Fruit fly (Drosophila melanogaster) whole organism, embryonic: ENCODE data around the gene CG13314.
A peak's percentile ranks its signal among the peaks of the same experiment; 100 is the strongest.

Source experiments
- BEAF-32 ChIP-seq: fragments of 200-800 bp; sonication (Bioruptor generic); optimal IDR thresholded peaks from 3 replicates; lab custom pipeline; 2017; ENCODE audit warnings: missing biosample characterization, missing genetic modification characterization, mild to moderate bottlenecking, moderate library complexity, missing genetic modification reagents
- Bdp1 ChIP-seq: fragments of 200-800 bp; sonication (Bioruptor generic); optimal IDR thresholded peaks from 3 replicates; lab custom pipeline; 2016; ENCODE audit warnings: missing biosample characterization, missing genetic modification characterization
- C15 ChIP-seq: fragments of 200-800 bp; sonication (Bioruptor generic); IDR thresholded peaks from 3 replicates; pipeline ENCODE4 v1.3.6; 2022; ENCODE audit warnings: missing biosample characterization, missing genetic modification characterization
- CG11093 ChIP-seq: fragments of 200-800 bp; sonication (Bioruptor generic); IDR thresholded peaks from 3 replicates; pipeline ENCODE4 v1.3.6; 2022; ENCODE audit warnings: missing biosample characterization, missing genetic modification characterization
- CG12299 ChIP-seq: fragments of 200-800 bp; sonication (Bioruptor generic); optimal IDR thresholded peaks from 2 replicates; lab custom pipeline; 2018; ENCODE audit warnings: missing biosample characterization, mild to moderate bottlenecking, missing genetic modification characterization
- CG13624 ChIP-seq: fragments of 200-800 bp; sonication (Bioruptor generic); optimal IDR thresholded peaks from 2 replicates; lab custom pipeline; 2016; ENCODE audit warnings: missing biosample characterization, missing genetic modification characterization
- CG14441 ChIP-seq: fragments of 200-800 bp; sonication (Bioruptor generic); IDR thresholded peaks from 2 replicates; pipeline ENCODE4 v1.3.6; 2022; ENCODE audit warnings: missing biosample characterization, missing genetic modification characterization
- CG14860 ChIP-seq: fragments of 200-800 bp; sonication (Bioruptor generic); IDR thresholded peaks from 3 replicates; pipeline ENCODE4 v1.3.6; 2022; ENCODE audit warnings: missing biosample characterization, missing genetic modification characterization; ENCODE audit not compliant: partially characterized antibody
- CG15073 ChIP-seq: fragments of 200-800 bp; sonication (Bioruptor generic); optimal IDR thresholded peaks from 2 replicates; lab custom pipeline; 2016; ENCODE audit warnings: missing biosample characterization, missing genetic modification characterization
- CG15601 ChIP-seq: fragments of 200-800 bp; sonication (Bioruptor generic); optimal IDR thresholded peaks from 3 replicates; lab custom pipeline; 2019; ENCODE audit warnings: missing biosample characterization, mild to moderate bottlenecking, missing genetic modification characterization, moderate library complexity
- CG17359 ChIP-seq: fragments of 200-800 bp; sonication (Bioruptor generic); optimal IDR thresholded peaks from 3 replicates; lab custom pipeline; 2018; ENCODE audit warnings: missing biosample characterization, mild to moderate bottlenecking, missing genetic modification characterization, moderate library complexity
- CG17612 ChIP-seq: fragments of 200-800 bp; sonication (Bioruptor generic); IDR thresholded peaks from 2 replicates; pipeline ENCODE4 v1.3.6; 2022; ENCODE audit warnings: missing biosample characterization, missing genetic modification characterization
- CG2202 ChIP-seq: fragments of 200-800 bp; sonication (Bioruptor generic); optimal IDR thresholded peaks from 2 replicates; lab custom pipeline; 2018; ENCODE audit warnings: missing biosample characterization, mild to moderate bottlenecking, missing genetic modification characterization
- CG34224 ChIP-seq: fragments of 200-800 bp; sonication (Bioruptor generic); IDR thresholded peaks from 3 replicates; pipeline ENCODE4 v1.3.6; 2022; ENCODE audit warnings: missing biosample characterization, missing genetic modification characterization; ENCODE audit not compliant: partially characterized antibody
- CG4404 ChIP-seq: fragments of 200-800 bp; sonication (Bioruptor generic); IDR thresholded peaks from 2 replicates; pipeline ENCODE4 v1.3.6; 2022; ENCODE audit warnings: missing biosample characterization, missing genetic modification characterization
- CG5180 ChIP-seq: fragments of 200-800 bp; sonication (Bioruptor generic); optimal IDR thresholded peaks from 3 replicates; lab custom pipeline; 2017; ENCODE audit warnings: missing biosample characterization, missing genetic modification characterization, mild to moderate bottlenecking, moderate library complexity, missing genetic modification reagents
- CG6854 ChIP-seq: fragments of 200-800 bp; sonication (Bioruptor generic); optimal IDR thresholded peaks from 3 replicates; lab custom pipeline; 2017; ENCODE audit warnings: missing biosample characterization, mild to moderate bottlenecking, missing genetic modification characterization
- CG8944 ChIP-seq: fragments of 200-800 bp; sonication (Bioruptor generic); optimal IDR thresholded peaks from 3 replicates; lab custom pipeline; 2016; ENCODE audit warnings: missing biosample characterization, missing genetic modification characterization
- CHES-1-like ChIP-seq: fragments of 200-800 bp; sonication (Bioruptor generic); optimal IDR thresholded peaks from 2 replicates; lab custom pipeline; 2016; ENCODE audit warnings: missing biosample characterization, missing genetic modification characterization
- Camta ChIP-seq: fragments of 200-800 bp; sonication (Bioruptor generic); optimal IDR thresholded peaks from 2 replicates; lab custom pipeline; 2016; ENCODE audit warnings: missing biosample characterization, missing genetic modification characterization
- CoRest ChIP-seq: fragments of 200-800 bp; sonication (Bioruptor generic); optimal IDR thresholded peaks from 3 replicates; lab custom pipeline; 2018; ENCODE audit warnings: missing biosample characterization, mild to moderate bottlenecking, missing genetic modification characterization, moderate library complexity
- Deaf1 ChIP-seq: fragments of 200-800 bp; optimal IDR thresholded peaks from 3 replicates; lab custom pipeline; 2019; ENCODE audit warnings: missing biosample characterization, mild to moderate bottlenecking, missing genetic modification characterization, moderate library complexity
- Dfd ChIP-seq, 2 experiments: fragments of >200 bp; optimal IDR thresholded peaks; 2 replicates each; lab custom pipeline; 2017; ENCODE audit warnings: missing biosample characterization in 2 of 2, missing genetic modification characterization in 2 of 2
- E2f2 ChIP-seq: fragments of 200-800 bp; sonication (Bioruptor generic); IDR thresholded peaks from 2 replicates; pipeline ENCODE4 v1.3.6; 2022; ENCODE audit warnings: missing biosample characterization, missing genetic modification characterization
- Ets97D ChIP-seq: fragments of 200-800 bp; sonication (Bioruptor generic); optimal IDR thresholded peaks from 3 replicates; lab custom pipeline; 2016; ENCODE audit warnings: missing biosample characterization, missing genetic modification characterization
- Gsc ChIP-seq: fragments of 200-800 bp; sonication (Bioruptor generic); IDR thresholded peaks from 2 replicates; pipeline ENCODE4 v1.3.6; 2022; ENCODE audit warnings: missing biosample characterization, missing genetic modification characterization
- Gug ChIP-seq: fragments of 200-800 bp; sonication (Bioruptor generic); IDR thresholded peaks from 4 replicates; pipeline ENCODE4 v1.3.6; 2022; ENCODE audit warnings: missing biosample characterization, missing genetic modification characterization
- H15 ChIP-seq: fragments of 200-800 bp; sonication (Bioruptor generic); IDR thresholded peaks from 3 replicates; pipeline ENCODE4 v1.3.6; 2022; ENCODE audit warnings: missing biosample characterization, missing genetic modification characterization
- Hand ChIP-seq: fragments of 200-800 bp; sonication (Bioruptor generic); optimal IDR thresholded peaks from 2 replicates; lab custom pipeline; 2017; ENCODE audit warnings: mild to moderate bottlenecking, missing biosample characterization, missing genetic modification reagents, missing genetic modification characterization
- Nf-YB ChIP-seq: fragments of 200-800 bp; sonication (Bioruptor generic); optimal IDR thresholded peaks from 3 replicates; lab custom pipeline; 2019; ENCODE audit warnings: missing biosample characterization, mild to moderate bottlenecking, missing genetic modification characterization, moderate library complexity
- Ravus ChIP-seq: fragments of 200-800 bp; sonication (Bioruptor generic); IDR thresholded peaks from 2 replicates; pipeline ENCODE4 v1.3.6; 2022; ENCODE audit warnings: missing biosample characterization, missing genetic modification characterization
- Scr ChIP-seq: fragments of 200-800 bp; sonication (Bioruptor generic); IDR thresholded peaks from 2 replicates; pipeline ENCODE4 v1.3.6; 2022; ENCODE audit warnings: missing biosample characterization, missing genetic modification characterization; ENCODE audit not compliant: partially characterized antibody
- Sin3A ChIP-seq: fragments of >200 bp; optimal IDR thresholded peaks from 2 replicates; lab custom pipeline; 2018
- Sox100B ChIP-seq: fragments of 200-800 bp; sonication (Bioruptor generic); optimal IDR thresholded peaks from 3 replicates; lab custom pipeline; 2018; ENCODE audit warnings: missing biosample characterization, mild to moderate bottlenecking, missing genetic modification characterization
- Spps ChIP-seq: fragments of 200-800 bp; sonication (Bioruptor generic); optimal IDR thresholded peaks from 2 replicates; lab custom pipeline; 2018; ENCODE audit warnings: missing biosample characterization, mild to moderate bottlenecking, missing genetic modification characterization
- TFAM ChIP-seq: fragments of 200-800 bp; sonication (Bioruptor generic); optimal IDR thresholded peaks from 2 replicates; lab custom pipeline; 2017; ENCODE audit warnings: missing biosample characterization, missing genetic modification characterization, inconsistent platforms
- chm ChIP-seq: fragments of 200-800 bp; sonication (Bioruptor generic); IDR thresholded peaks from 2 replicates; pipeline ENCODE4 v1.3.6; 2022; ENCODE audit warnings: missing biosample characterization, missing genetic modification characterization
- ci ChIP-seq: fragments of 200-800 bp; sonication (Bioruptor generic); IDR thresholded peaks from 3 replicates; pipeline ENCODE4 v1.3.6; 2022; ENCODE audit warnings: missing biosample characterization, missing genetic modification characterization
- dmrt11E ChIP-seq: fragments of 200-800 bp; sonication (Bioruptor generic); optimal IDR thresholded peaks from 3 replicates; lab custom pipeline; 2018; ENCODE audit warnings: missing biosample characterization, mild to moderate bottlenecking, missing genetic modification characterization, moderate library complexity
- dysf ChIP-seq: fragments of 200-800 bp; sonication (Bioruptor generic); IDR thresholded peaks from 3 replicates; pipeline ENCODE4 v1.3.6; 2022; ENCODE audit warnings: missing biosample characterization, missing genetic modification characterization
- emc ChIP-seq: fragments of 200-800 bp; sonication (Bioruptor generic); optimal IDR thresholded peaks from 2 replicates; lab custom pipeline; 2016; ENCODE audit warnings: missing biosample characterization, missing genetic modification characterization
- hb ChIP-seq: fragments of 200-800 bp; sonication (Bioruptor generic); IDR thresholded peaks from 3 replicates; pipeline ENCODE4 v1.3.6; 2022; ENCODE audit warnings: missing biosample characterization, missing genetic modification characterization; ENCODE audit not compliant: partially characterized antibody
- insv ChIP-seq, 2 experiments: fragments of 200-800 bp; sonication (Bioruptor generic); optimal IDR thresholded peaks; 3 replicates each; lab custom pipeline; 2016 to 2018; ENCODE audit warnings: missing biosample characterization in 2 of 2, missing genetic modification characterization in 2 of 2
- jumu ChIP-seq: fragments of 200-800 bp; sonication (Bioruptor generic); optimal IDR thresholded peaks from 3 replicates; lab custom pipeline; 2016; ENCODE audit warnings: missing biosample characterization, missing genetic modification characterization
- maf-S ChIP-seq: fragments of 200-800 bp; sonication (Bioruptor generic); optimal IDR thresholded peaks from 2 replicates; lab custom pipeline; 2016; ENCODE audit warnings: missing biosample characterization, missing genetic modification characterization
- org-1 ChIP-seq: fragments of 200-800 bp; sonication (Bioruptor generic); optimal IDR thresholded peaks from 2 replicates; lab custom pipeline; 2017; ENCODE audit warnings: missing biosample characterization, missing genetic modification characterization
- pb ChIP-seq: fragments of 200-800 bp; sonication (Bioruptor generic); optimal IDR thresholded peaks from 3 replicates; lab custom pipeline; 2016; ENCODE audit warnings: missing biosample characterization, missing genetic modification characterization
- phol ChIP-seq: fragments of 200-800 bp; sonication (Bioruptor generic); optimal IDR thresholded peaks from 3 replicates; lab custom pipeline; 2018; ENCODE audit warnings: missing biosample characterization, mild to moderate bottlenecking, missing genetic modification characterization, moderate library complexity
- tna ChIP-seq: fragments of 200-800 bp; sonication (Bioruptor generic); IDR thresholded peaks from 2 replicates; pipeline ENCODE4 v1.3.6; 2022; ENCODE audit warnings: missing biosample characterization, missing genetic modification characterization; ENCODE audit not compliant: partially characterized antibody
- twi ChIP-seq: fragments of 200-800 bp; optimal IDR thresholded peaks from 2 replicates; lab custom pipeline; 2019; ENCODE audit warnings: missing biosample characterization, mild to moderate bottlenecking, missing genetic modification characterization, moderate library complexity
- wek ChIP-seq: fragments of 200-800 bp; sonication (Bioruptor generic); optimal IDR thresholded peaks from 3 replicates; lab custom pipeline; 2018; ENCODE audit warnings: missing biosample characterization, mild to moderate bottlenecking, missing genetic modification characterization, moderate library complexity

CG13314 gene

DNA sequence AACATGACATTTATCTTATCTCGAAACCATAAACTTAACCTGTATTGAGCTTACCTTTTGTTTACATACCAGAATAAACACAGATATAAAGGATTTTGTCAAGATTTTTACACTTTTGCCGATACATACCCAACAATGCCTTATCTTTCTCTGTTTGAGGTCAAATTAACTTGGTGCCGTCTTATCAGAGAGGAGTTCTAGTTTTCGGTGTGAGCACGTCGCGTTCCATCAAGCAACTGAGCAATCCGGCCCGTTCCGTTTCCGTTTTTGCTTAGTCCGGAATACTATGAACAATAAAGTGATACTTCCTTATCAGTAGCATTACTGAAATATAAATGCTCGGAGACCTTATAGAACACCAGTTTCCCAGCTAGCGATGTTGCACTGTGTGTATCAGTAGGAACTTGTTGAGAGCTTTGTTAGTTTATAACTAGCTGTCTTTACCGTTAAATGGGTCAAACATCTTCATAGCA, 4.3 kb downstream of the CG13314 start, which contains the start of gene Galk (continued):
- no peak for TF ChIP-seq Camta (GFP tag; lab: Kevin White, UChicago)
- TF ChIP-seq dysf (GFP tag; lab: Robert Waterston, UW), result peak; percentile 69
- TF ChIP-seq C15 (GFP tag; lab: Robert Waterston, UW), result 0 out of 3 replicates have a peak, but pooled peaks have one; percentile 57
- TF ChIP-seq E2f2 (GFP tag; lab: Robert Waterston, UW), result no peak
- peak; percentile 54 for TF ChIP-seq Hand (GFP tag; lab: Kevin White, UChicago)
- 0 out of 2 replicates have a peak, but pooled peaks have one; percentile 60 for TF ChIP-seq chm (GFP tag; lab: Robert Waterston, UW)
- TF ChIP-seq CG8944, result peak; percentile 27
- peak; percentile 45 for TF ChIP-seq CG5180
- peak; percentile 16 for TF ChIP-seq org-1 (GFP tag; lab: Kevin White, UChicago)
- no peak for TF ChIP-seq twi (tag; lab: Kevin White, UChicago)
- no peak for TF ChIP-seq H15 (GFP tag; lab: Robert Waterston, UW)
- no peak; the same call in 2 of the 3 replicates for TF ChIP-seq ci (GFP tag; lab: Robert Waterston, UW)
- no peak for TF ChIP-seq insv (GFP tag; optimal IDR thresholded peaks at IDR 0.05; lab: Kevin White, UChicago)
- peak; percentile 82 for TF ChIP-seq CG15601 (tag; lab: Kevin White, UChicago)
- TF ChIP-seq Bdp1 (GFP tag; lab: Kevin White, UChicago), result no peak
- TF ChIP-seq Sox100B (GFP tag; lab: Kevin White, UChicago), result no peak
- no peak for TF ChIP-seq CG34224 (GFP tag; lab: Robert Waterston, UW)
- TF ChIP-seq Gsc, result no peak
- no peak for TF ChIP-seq Sin3A (lab: Kevin White, UChicago)
- TF ChIP-seq CG14441 (GFP tag; lab: Robert Waterston, UW), result peak; percentile 82
- peak; percentile 82 for TF ChIP-seq wek (GFP tag; lab: Kevin White, UChicago)
- TF ChIP-seq Ravus (GFP tag; lab: Robert Waterston, UW), result peak; percentile 4; the same call in 1 of the 2 replicates
- peak; percentile 84; the same call in 3 of the 4 replicates for TF ChIP-seq Gug (GFP tag; lab: Robert Waterston, UW)
- TF ChIP-seq BEAF-32, result no peak
- no peak for TF ChIP-seq CG4404 (GFP tag; lab: Robert Waterston, UW)
- TF ChIP-seq CG12299 (tag; lab: Kevin White, UChicago), result peak; percentile 48
- TF ChIP-seq pb, result no peak
- TF ChIP-seq CG2202 (tag; lab: Kevin White, UChicago), result no peak
- peak; percentile 30 for TF ChIP-seq jumu (GFP tag; lab: Kevin White, UChicago)
- TF ChIP-seq Nf-YB, result no peak

DNA sequence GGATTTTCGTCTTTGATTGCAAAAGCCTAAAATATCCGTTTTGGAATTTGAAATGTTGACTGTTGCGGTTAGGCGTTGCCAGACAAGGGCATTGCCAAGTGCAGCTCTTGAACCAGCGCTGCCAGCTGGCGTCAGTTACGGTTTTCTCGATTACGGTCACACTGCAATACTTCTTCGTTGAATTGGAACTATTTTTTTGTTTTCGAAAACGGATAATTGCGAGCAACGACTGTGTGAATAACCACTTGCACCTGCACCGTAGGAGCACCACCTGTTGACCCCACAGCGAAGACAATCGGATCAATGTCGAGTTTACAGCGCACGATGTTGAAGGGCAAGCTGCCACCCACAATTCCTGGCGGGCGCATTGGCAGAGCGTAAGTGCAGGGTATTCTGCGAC, 5.0 kb downstream of the CG13314 start, which contains the start of gene CG5068:
CG5068 (plus strand) TSS at position 129 of the 400 bp plus-strand sequence.
- TF ChIP-seq Deaf1 (tag; lab: Kevin White, UChicago) (no peak), emc (no peak), hb (GFP tag; lab: Robert Waterston, UW) (no peak), CHES-1-like (GFP tag; lab: Kevin White, UChicago) (no peak), Ets97D (GFP tag; lab: Kevin White, UChicago) (peak; percentile 69), CoRest (tag; lab: Kevin White, UChicago) (peak; percentile 34), ci (GFP tag; lab: Robert Waterston, UW) (0 out of 3 replicates have a peak, but pooled peaks have one; percentile 18), CG17612 (no peak), maf-S (GFP tag; lab: Kevin White, UChicago) (no peak), tna (GFP tag; lab: Robert Waterston, UW) (peak; percentile 25; the same call in 1 of the 2 replicates), TFAM (GFP tag; lab: Kevin White, UChicago) (no peak), CG11093 (GFP tag; lab: Robert Waterston, UW) (no peak), CG14860 (GFP tag; lab: Robert Waterston, UW) (no peak), CG17359 (tag; lab: Kevin White, UChicago) (no peak), phol (peak; percentile 37), CG13624 (GFP tag; lab: Kevin White, UChicago) (no peak), CG6854 (no peak), Spps (tag; lab: Kevin White, UChicago) (no peak), CG15073 (GFP tag; lab: Kevin White, UChicago) (no peak), dmrt11E (tag; lab: Kevin White, UChicago) (no peak), Dfd (GFP tag; optimal IDR thresholded peaks at IDR 0.05; lab: Kevin White, UChicago) (no peak), Scr (GFP tag; lab: Robert Waterston, UW) (peak; percentile 38; the same call in 1 of the 2 replicates)
